Worm (Caenorhabditis elegans): ENCODE data around the gene C15B12.4.

- TF ChIP-seq lin-35 (GFP tag; optimal IDR thresholded peaks at IDR 0.05) (no peak), ztf-22 (GFP tag; optimal IDR thresholded peaks at IDR 0.05) (no peak), repo-1 (tag; optimal IDR thresholded peaks at IDR 0.05) (no peak), xnd-1 (tag; optimal IDR thresholded peaks at IDR 0.05) (no peak), mes-4 (tag; optimal IDR thresholded peaks at IDR 0.05) (no peak), him-1 (tag; optimal IDR thresholded peaks at IDR 0.05) (no peak), snpc-4 (GFP tag; optimal IDR thresholded peaks at IDR 0.05) (no peak), snpc-4 (tag; optimal IDR thresholded peaks at IDR 0.05) (no peak), sptf-2 (GFP tag; optimal IDR thresholded peaks at IDR 0.05) (no peak), F52B5.7 (tag; optimal IDR thresholded peaks at IDR 0.05) (no peak), ama-1 (optimal IDR thresholded peaks at IDR 0.05) (no peak), ama-1 (GFP tag; optimal IDR thresholded peaks at IDR 0.05) (no peak), let-607 (tag; optimal IDR thresholded peaks at IDR 0.05) (no peak), athp-1 (tag; optimal IDR thresholded peaks at IDR 0.05) (no peak), mxl-1 (tag; optimal IDR thresholded peaks at IDR 0.05) (no peak), unc-62 (GFP tag; optimal IDR thresholded peaks at IDR 0.05) (no peak)
Measured at ce11 chrX:6462479-6462878, 11.1 kb downstream of the C15B12.4 start.

Data from whole organism, young adult.